Worm (Caenorhabditis elegans): ENCODE measurements around the gene cki-2.

DNA sequence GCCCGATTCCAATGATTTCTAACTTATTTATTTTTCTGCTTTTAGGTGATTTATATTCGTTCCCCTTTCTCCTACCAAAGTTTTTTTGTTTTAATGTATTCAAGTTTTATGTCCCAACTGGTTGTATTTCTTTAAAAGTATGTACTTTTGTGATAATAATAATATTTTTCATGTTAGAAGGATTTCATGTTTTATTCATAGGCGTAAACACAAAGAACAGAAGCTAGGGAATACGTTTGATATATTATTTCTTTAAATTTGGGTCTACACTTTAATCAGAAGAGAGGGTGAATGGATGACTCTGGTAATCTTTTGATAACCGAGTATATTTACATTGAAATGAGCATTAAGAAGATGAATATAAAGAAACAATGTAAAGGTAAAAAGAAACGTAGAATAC, 49.8 kb downstream of the cki-2 start:
- no peak for TF ChIP-seq ces-1 (GFP tag; optimal IDR thresholded peaks at IDR 0.05)
- TF ChIP-seq unc-98 (GFP tag; IDR thresholded peaks at IDR 0.05): no peak
- no peak for TF ChIP-seq hlh-17 (GFP tag; optimal IDR thresholded peaks at IDR 0.05; ENCODE audit: borderline replicate concordance)
- no peak for TF ChIP-seq skn-1 (tag; optimal IDR thresholded peaks at IDR 0.05)
- no peak for TF ChIP-seq egl-27 (tag; optimal IDR thresholded peaks at IDR 0.05)
- TF ChIP-seq mep-1 (tag; optimal IDR thresholded peaks at IDR 0.05): no peak
- TF ChIP-seq lin-35 (GFP tag; optimal IDR thresholded peaks at IDR 0.05): no peak

All from whole organism, L1 larva.